Fruit fly (Drosophila melanogaster) whole organism: ENCODE results near the gene H15.

Source experiments
- CG8478 ChIP-seq: fragments of >200 bp; optimal IDR thresholded peaks from 2 replicates; lab custom pipeline; 2018; ENCODE audit warnings: inconsistent platforms
- Dll ChIP-seq: fragments of >200 bp; optimal IDR thresholded peaks from 2 replicates; lab custom pipeline; 2017
- EcR ChIP-seq, 2 experiments: fragments of >200 bp; optimal IDR thresholded peaks; 2 replicates each; lab custom pipeline; 2017; ENCODE audit warnings: missing biosample characterization in 2 of 2, missing genetic modification characterization in 2 of 2, missing genetic modification reagents in 2 of 2
- pan ChIP-seq: fragments of >200 bp; optimal IDR thresholded peaks from 2 replicates; lab custom pipeline; 2017
- psq ChIP-seq: fragments of >200 bp; optimal IDR thresholded peaks from 2 replicates; lab custom pipeline; 2017
- usp ChIP-seq: fragments of >200 bp; optimal IDR thresholded peaks from 2 replicates; lab custom pipeline; 2017; ENCODE audit warnings: missing biosample characterization, missing genetic modification characterization, mixed read lengths

- no peak for TF ChIP-seq CG8478 (lab: Kevin White, UChicago)
- no peak for TF ChIP-seq pan (lab: Kevin White, UChicago)
- no peak for TF ChIP-seq psq (lab: Kevin White, UChicago)
- TF ChIP-seq usp = no peak
- TF ChIP-seq Dll (lab: Kevin White, UChicago) = no peak
- no peak for TF ChIP-seq EcR (GFP tag; optimal IDR thresholded peaks at IDR 0.05; lab: Kevin White, UChicago)
Observed at dm6 chr2L:5432798-5433197, 28.7 kb downstream of the H15 start.
